Worm (Caenorhabditis elegans): ENCODE data around the gene npl-4.1.
A peak's percentile ranks its signal among the peaks of the same experiment; 100 is the strongest.

Gene npl-4.1

ce11 chrII:5628326-5628818 lies 2.8 kb upstream of the npl-4.1 start, which contains the start of gene F59E12.15:
Gene F59E12.15 (minus strand): TSS chrII:5628376.
- TF ChIP-seq unc-62 (GFP tag; optimal IDR thresholded peaks at IDR 0.05 in 1 of 2) (peak in 1 of 2 experiments; percentile 78), unc-62 (tag; optimal IDR thresholded peaks at IDR 0.05) (no peak), ceh-32 (tag; optimal IDR thresholded peaks at IDR 0.05; ENCODE audit: poor library complexity) (no peak), ztf-7 (tag; optimal IDR thresholded peaks at IDR 0.05) (peak; percentile 71)

DNA sequence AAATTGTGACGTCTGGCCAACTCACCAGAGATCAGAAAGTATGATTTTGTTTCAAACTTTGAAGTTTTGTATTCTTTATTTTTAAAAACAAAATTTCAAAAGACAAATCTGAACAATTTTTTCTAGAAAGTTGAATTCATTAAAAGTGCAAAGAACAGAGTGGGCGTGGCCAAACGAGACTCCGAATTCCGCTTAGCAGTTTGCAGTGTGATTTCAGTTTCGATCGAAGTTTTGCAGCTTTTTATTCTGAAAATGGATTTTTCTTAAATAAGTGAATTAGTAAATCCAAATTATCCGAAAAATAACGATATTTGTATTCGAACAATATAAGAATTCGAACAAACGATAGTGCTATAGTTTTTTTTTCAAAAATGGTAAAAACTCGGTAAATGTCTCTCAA lies 2.3 kb downstream of the npl-4.1 start:
- TF ChIP-seq Y5F2A.4 (GFP tag; optimal IDR thresholded peaks at IDR 0.05): no peak
- TF ChIP-seq spr-1 (tag; optimal IDR thresholded peaks at IDR 0.05): peak; percentile 95
- TF ChIP-seq aha-1 (tag): peak; percentile 87
- TF ChIP-seq Y75B8A.6 (GFP tag; IDR thresholded peaks at IDR 0.05): no peak
- no peak for TF ChIP-seq dmd-9 (GFP tag; IDR thresholded peaks at IDR 0.05)
- peak; percentile 92 for TF ChIP-seq T20F7.1 (GFP tag; optimal IDR thresholded peaks at IDR 0.05)
- TF ChIP-seq zag-1 (tag; optimal IDR thresholded peaks at IDR 0.05): no peak
- TF ChIP-seq nhr-77 (tag; optimal IDR thresholded peaks at IDR 0.05): peak; percentile 21
- peak; percentile 43; the same call in 1 of the 2 replicates for TF ChIP-seq hmg-1.1 (GFP tag; IDR thresholded peaks at IDR 0.05)
- TF ChIP-seq spr-3 (GFP tag; optimal IDR thresholded peaks at IDR 0.05): peak; percentile 96
- TF ChIP-seq Y48G9A.11 (GFP tag; IDR thresholded peaks at IDR 0.05): peak; percentile 84
- TF ChIP-seq mxl-3 (GFP tag; optimal IDR thresholded peaks at IDR 0.05): no peak

DNA sequence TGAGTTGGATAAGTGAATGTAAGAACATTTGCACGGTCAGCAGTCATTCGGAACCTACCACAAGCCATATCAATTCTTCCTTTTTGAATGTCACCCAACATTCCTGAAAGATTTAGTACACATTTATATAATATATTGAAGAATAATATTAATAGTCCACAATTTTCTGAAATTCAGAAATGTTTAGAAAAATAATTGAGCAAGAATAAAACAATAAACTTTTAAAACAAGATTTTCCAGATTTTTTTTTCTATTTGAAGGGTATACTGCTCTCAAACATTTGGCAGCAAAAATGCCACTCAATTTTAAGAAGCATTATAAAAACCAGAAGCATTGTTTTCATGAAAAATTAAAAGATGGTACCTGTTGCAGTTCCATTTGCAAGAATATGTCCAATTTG lies 5.7 kb downstream of the npl-4.1 start, which contains the start of gene F59E12.8:
Gene F59E12.8 (minus strand): TSS at position 101 of the 400 bp plus-strand sequence.
- no peak for TF ChIP-seq hlh-11 (tag; optimal IDR thresholded peaks at IDR 0.05)
- no peak for TF ChIP-seq ceh-44 (GFP tag; IDR thresholded peaks at IDR 0.05)
- TF ChIP-seq fos-1 (tag; optimal IDR thresholded peaks at IDR 0.05): no peak
- TF ChIP-seq F26F4.8 (GFP tag; conservative IDR thresholded peaks at IDR 0.05): no peak
- TF ChIP-seq F44E2.7 (GFP tag; IDR thresholded peaks at IDR 0.05): no peak
- TF ChIP-seq Y105C5A.15 (GFP tag; IDR thresholded peaks at IDR 0.05): no peak

- TF ChIP-seq saeg-2 (GFP tag; IDR thresholded peaks at IDR 0.05): no peak
- TF ChIP-seq ztf-11 (tag; optimal IDR thresholded peaks at IDR 0.05): no peak
- no peak for TF ChIP-seq ceh-82 (tag; optimal IDR thresholded peaks at IDR 0.05)
- no peak for TF ChIP-seq ceh-62 (tag; optimal IDR thresholded peaks at IDR 0.05)
- TF ChIP-seq hmg-1.1 (GFP tag; IDR thresholded peaks at IDR 0.05): no peak
- TF ChIP-seq ctbp-1 (GFP tag; IDR thresholded peaks at IDR 0.05): no peak
- TF ChIP-seq tag-97 (GFP tag; IDR thresholded peaks at IDR 0.05): no peak
- no peak for TF ChIP-seq daf-12 (tag; optimal IDR thresholded peaks at IDR 0.05)
Measured at ce11 chrII:5638059-5638458, 6.9 kb downstream of the npl-4.1 start, which contains the start of gene F59E12.3. Gene F59E12.3 (plus strand): TSS chrII:5638359.

DNA sequence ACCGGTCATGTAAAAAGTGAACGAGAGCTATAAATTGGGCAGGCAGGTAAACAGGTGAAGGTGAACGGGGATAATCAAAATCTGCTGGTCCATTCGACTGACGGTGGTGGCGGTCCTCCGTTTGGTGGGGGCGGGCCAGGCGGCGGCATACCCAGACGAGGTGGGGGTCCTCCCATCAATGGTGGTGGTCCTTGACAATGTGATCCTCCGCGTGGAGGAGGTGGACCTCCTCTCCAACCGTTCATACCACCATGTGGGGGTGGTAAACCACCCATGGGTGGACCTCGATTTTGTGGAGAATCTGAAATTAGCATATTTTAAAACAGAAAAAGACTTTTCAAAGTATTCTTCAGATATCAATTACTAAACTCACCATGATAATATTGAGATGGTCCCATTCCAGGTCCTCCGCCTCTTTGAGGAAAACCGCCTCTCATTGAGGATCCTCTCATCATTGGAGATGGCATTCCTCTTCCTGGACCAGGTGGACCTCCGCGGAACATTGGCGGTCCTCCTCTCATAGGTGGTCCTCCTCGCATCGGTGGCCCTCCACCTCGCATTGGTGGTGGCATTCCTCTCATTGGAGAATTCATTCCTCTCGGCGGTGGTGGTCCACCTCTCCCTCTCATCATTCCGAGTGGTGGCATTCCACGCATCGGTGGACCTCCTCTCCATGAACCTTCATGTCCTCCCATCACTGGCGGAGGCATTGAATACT lies 9.4 kb downstream of the npl-4.1 start:
- TF ChIP-seq ces-1 (GFP tag; optimal IDR thresholded peaks at IDR 0.05) (no peak), set-16 (GFP tag; IDR thresholded peaks at IDR 0.05) (peak; percentile 69; the same call in 1 of the 2 replicates)

ce11 chrII:5642110-5642509 lies 11.0 kb downstream of the npl-4.1 start:
- no peak for TF ChIP-seq daf-19 (GFP tag; conservative IDR thresholded peaks at IDR 0.05)
- TF ChIP-seq aha-1 (tag): peak; percentile 95
- no peak for TF ChIP-seq nhr-41 (GFP tag; IDR thresholded peaks at IDR 0.05)
- no peak for TF ChIP-seq nhr-76 (tag; optimal IDR thresholded peaks at IDR 0.05)
- TF ChIP-seq dmd-9 (GFP tag; IDR thresholded peaks at IDR 0.05): no peak
- no peak for TF ChIP-seq daf-16 (GFP tag; optimal IDR thresholded peaks at IDR 0.05)
- no peak for TF ChIP-seq daf-16 (tag; optimal IDR thresholded peaks at IDR 0.05)
- no peak for TF ChIP-seq gei-8 (GFP tag; optimal IDR thresholded peaks at IDR 0.05)
- no peak for TF ChIP-seq mxl-3 (GFP tag; optimal IDR thresholded peaks at IDR 0.05)
- TF ChIP-seq dpl-1 (GFP tag; optimal IDR thresholded peaks at IDR 0.05): no peak
- 0 out of 2 replicates have a peak, but pooled peaks have one; percentile 16 for TF ChIP-seq set-16 (GFP tag; IDR thresholded peaks at IDR 0.05)

Data from whole organism, L4 larva.